Worm (Caenorhabditis elegans) whole organism, L4 larva: Measurements from ENCODE around the gene tag-89.

ENCODE experiments used
- D1046.2 ChIP-seq: fragments of 200-800 bp; sonication (Bioruptor generic); IDR thresholded peaks from 2 replicates; pipeline ENCODE4 v1.3.6; 2022; ENCODE audit warnings: missing genetic modification characterization, missing compliant biosample characterization
- F26F4.8 ChIP-seq: fragments of 200-800 bp; sonication (Bioruptor generic); conservative IDR thresholded peaks from 2 replicates; pipeline ENCODE4 v1.3.6; 2022; ENCODE audit warnings: missing genetic modification characterization, missing compliant biosample characterization
- F49E8.2 ChIP-seq: sonication (generic microtip); optimal IDR thresholded peaks from 2 replicates; lab custom pipeline; 2016; ENCODE audit warnings: missing compliant biosample characterization, mild to moderate bottlenecking, missing genetic modification characterization, borderline replicate concordance
- T20F7.1 ChIP-seq: fragments of 200-800 bp; sonication (Bioruptor generic); optimal IDR thresholded peaks from 2 replicates; lab custom pipeline; 2018; ENCODE audit warnings: mild to moderate bottlenecking, missing genetic modification characterization, missing compliant biosample characterization
- Y105C5A.15 ChIP-seq: fragments of 200-800 bp; sonication (Bioruptor generic); IDR thresholded peaks from 2 replicates; pipeline ENCODE4 v1.3.6; 2022; ENCODE audit warnings: missing genetic modification characterization, missing compliant biosample characterization
- Y48G9A.11 ChIP-seq: fragments of 200-800 bp; sonication (Bioruptor generic); IDR thresholded peaks from 2 replicates; pipeline ENCODE4 v1.3.6; 2022; ENCODE audit warnings: missing genetic modification reagents, missing genetic modification characterization, missing compliant biosample characterization
- aha-1 ChIP-seq: fragments of 150-350 bp; peaks from one replicate; lab custom pipeline; 2014; ENCODE audit warnings: missing biosample characterization, missing genetic modification characterization
- aly-2 ChIP-seq: sonication (generic microtip); optimal IDR thresholded peaks from 2 replicates; lab custom pipeline; 2018; ENCODE audit warnings: missing biosample characterization, missing genetic modification characterization
- ama-1 ChIP-seq: fragments of 150-350 bp; optimal IDR thresholded peaks from 2 replicates; lab custom pipeline; 2014; ENCODE audit warnings: inconsistent platforms, mixed read lengths
- arid-1 ChIP-seq: fragments of 200-800 bp; sonication (Bioruptor generic); conservative IDR thresholded peaks from 2 replicates; pipeline ENCODE4 v1.3.6; 2022; ENCODE audit warnings: missing genetic modification reagents, missing genetic modification characterization, missing compliant biosample characterization
- ces-1 ChIP-seq: fragments of 150-350 bp; sonication (generic microtip); optimal IDR thresholded peaks from 4 replicates; lab custom pipeline; 2014; ENCODE audit warnings: missing biosample characterization, missing genetic modification reagents, missing genetic modification characterization
- daf-19 ChIP-seq: fragments of 200-800 bp; sonication (Bioruptor generic); conservative IDR thresholded peaks from 2 replicates; pipeline ENCODE4 v1.3.6; 2022; ENCODE audit warnings: missing genetic modification characterization, missing compliant biosample characterization
- dmd-8 ChIP-seq: fragments of 200-800 bp; sonication (Bioruptor generic); IDR thresholded peaks from 2 replicates; pipeline ENCODE4 v1.3.6; 2022; ENCODE audit warnings: missing genetic modification characterization, missing compliant biosample characterization
- dpl-1 ChIP-seq: fragments of 150-350 bp; optimal IDR thresholded peaks from 2 replicates; lab custom pipeline; 2014; ENCODE audit warnings: missing biosample characterization, missing genetic modification reagents, missing genetic modification characterization
- fkh-10 ChIP-seq: fragments of 150-350 bp; optimal IDR thresholded peaks from 2 replicates; lab custom pipeline; 2014; ENCODE audit warnings: missing biosample characterization, missing genetic modification reagents, missing genetic modification characterization
- gei-8 ChIP-seq: fragments of 200-800 bp; sonication (Bioruptor generic); optimal IDR thresholded peaks from 2 replicates; lab custom pipeline; 2018; ENCODE audit warnings: mild to moderate bottlenecking, missing genetic modification characterization, missing compliant biosample characterization
- hlh-30 ChIP-seq: sonication (generic microtip); optimal IDR thresholded peaks from 2 replicates; lab custom pipeline; 2017; ENCODE audit warnings: antibody characterized with exemption, mild to moderate bottlenecking, missing genetic modification characterization, missing compliant biosample characterization; ENCODE audit not compliant: insufficient read depth
- hmg-1.1 ChIP-seq: fragments of 200-800 bp; sonication (Bioruptor generic); IDR thresholded peaks from 2 replicates; pipeline ENCODE4 v1.3.6; 2022; ENCODE audit warnings: missing genetic modification reagents, missing genetic modification characterization, missing compliant biosample characterization
- lim-7 ChIP-seq: fragments of 200-800 bp; sonication (Bioruptor generic); IDR thresholded peaks from 2 replicates; pipeline ENCODE4 v1.3.6; 2022; ENCODE audit warnings: missing genetic modification characterization, missing compliant biosample characterization
- lin-38 ChIP-seq: fragments of 200-800 bp; sonication (Bioruptor generic); IDR thresholded peaks from 2 replicates; pipeline ENCODE4 v1.3.6; 2022; ENCODE audit warnings: missing genetic modification reagents, missing genetic modification characterization, missing compliant biosample characterization
- mdt-29 ChIP-seq: fragments of 200-800 bp; sonication (Bioruptor generic); IDR thresholded peaks from 2 replicates; pipeline ENCODE4 v1.3.6; 2022; ENCODE audit warnings: missing genetic modification reagents, missing genetic modification characterization, missing compliant biosample characterization
- nhr-11 ChIP-seq: fragments of 150-350 bp; optimal IDR thresholded peaks from 2 replicates; lab custom pipeline; 2014; ENCODE audit warnings: missing biosample characterization, missing genetic modification characterization
- nhr-76 ChIP-seq: fragments of 150-350 bp; optimal IDR thresholded peaks from 2 replicates; lab custom pipeline; 2014; ENCODE audit warnings: missing biosample characterization, missing genetic modification characterization
- pha-4 ChIP-seq, 2 experiments: fragments of 150-350 bp in 1 of 2; fragments of 200-800 bp in 1 of 2; sonication (Bioruptor generic) in 1 of 2; IDR thresholded peaks in 1 of 2; optimal IDR thresholded peaks in 1 of 2; 2 replicates each; pipeline versions ENCODE4 v1.3.6 to Lab custom; 2014 to 2022; ENCODE audit warnings: missing genetic modification characterization in 2 of 2, missing genetic modification reagents in 2 of 2, missing biosample characterization in 1 of 2, missing compliant biosample characterization in 1 of 2
- pqm-1 ChIP-seq: sonication (generic microtip); optimal IDR thresholded peaks from 2 replicates; lab custom pipeline; 2017; ENCODE audit warnings: missing biosample characterization, missing genetic modification characterization
- sdz-12 ChIP-seq: fragments of 200-800 bp; sonication (Bioruptor generic); optimal IDR thresholded peaks from 2 replicates; lab custom pipeline; 2018; ENCODE audit warnings: mild to moderate bottlenecking, missing genetic modification characterization, missing compliant biosample characterization
- set-16 ChIP-seq: fragments of 200-800 bp; sonication (Bioruptor generic); IDR thresholded peaks from 2 replicates; pipeline ENCODE4 v1.3.6; 2022; ENCODE audit warnings: missing genetic modification reagents, missing genetic modification characterization, missing compliant biosample characterization
- snpc-1.2 ChIP-seq: fragments of 200-800 bp; sonication (Bioruptor generic); IDR thresholded peaks from 2 replicates; pipeline ENCODE4 v1.3.6; 2022; ENCODE audit warnings: missing genetic modification reagents, missing genetic modification characterization, missing compliant biosample characterization
- snpc-4 ChIP-seq: fragments of 150-350 bp; optimal IDR thresholded peaks from 2 replicates; lab custom pipeline; 2014; ENCODE audit warnings: missing biosample characterization, missing genetic modification characterization
- vab-7 ChIP-seq: fragments of 200-800 bp; sonication (Bioruptor generic); IDR thresholded peaks from 2 replicates; pipeline ENCODE4 v1.3.6; 2022; ENCODE audit warnings: missing genetic modification reagents, missing genetic modification characterization, missing compliant biosample characterization

tag-89 gene

ce11 chrIV:11379254-11379653, 15.1 kb upstream of the tag-89 start, which contains the start of gene fbxb-76:
Gene fbxb-76, minus strand, starts transcription at chrIV:11379354.
- TF ChIP-seq set-16 (GFP tag; lab: Robert Waterston, UW) (no peak), nhr-11 (tag; lab: Kevin White, UChicago) (no peak), gei-8 (GFP tag; lab: Kevin White, UChicago) (no peak), hmg-1.1 (GFP tag; lab: Robert Waterston, UW) (no peak)
- TF ChIP-seq, all 104 proteins: peak for 0

DNA sequence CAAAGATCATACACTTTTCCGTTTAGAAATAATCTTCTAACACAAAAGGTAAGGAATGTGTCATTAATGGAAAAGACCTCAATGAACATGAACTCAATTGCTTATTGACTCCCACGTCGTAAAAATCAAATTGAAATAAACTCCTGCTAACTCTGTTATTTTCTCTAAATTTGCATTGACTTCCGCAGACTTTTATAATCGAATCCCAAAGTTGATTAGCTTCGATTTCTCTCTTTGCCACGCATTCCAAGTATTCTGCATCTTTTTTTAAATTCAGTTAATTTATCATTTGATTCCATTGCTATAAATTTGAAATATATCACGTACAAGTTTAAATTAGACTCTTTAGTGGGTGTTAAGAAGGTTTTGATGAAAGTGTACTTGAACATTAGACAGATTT, 5.7 kb upstream of the tag-89 start:
- no peak for TF ChIP-seq vab-7 (GFP tag; lab: Robert Waterston, UW)
- no peak for TF ChIP-seq hlh-30
- no peak for TF ChIP-seq nhr-76
- TF ChIP-seq sdz-12 (GFP tag; lab: Kevin White, UChicago): no peak
- no peak for TF ChIP-seq T20F7.1
- peak; percentile 68 for TF ChIP-seq aha-1 (tag; lab: Kevin White, UChicago)
- no peak for TF ChIP-seq snpc-4 (tag; lab: Kevin White, UChicago)
- TF ChIP-seq nhr-11 (tag; lab: Kevin White, UChicago): peak; percentile 15
- no peak for TF ChIP-seq ama-1 (lab: Kevin White, UChicago)
- peak; percentile 80 for TF ChIP-seq ces-1 (GFP tag; lab: Kevin White, UChicago)
- TF ChIP-seq pqm-1: no peak
- no peak for TF ChIP-seq dpl-1 (GFP tag; lab: Kevin White, UChicago)

DNA sequence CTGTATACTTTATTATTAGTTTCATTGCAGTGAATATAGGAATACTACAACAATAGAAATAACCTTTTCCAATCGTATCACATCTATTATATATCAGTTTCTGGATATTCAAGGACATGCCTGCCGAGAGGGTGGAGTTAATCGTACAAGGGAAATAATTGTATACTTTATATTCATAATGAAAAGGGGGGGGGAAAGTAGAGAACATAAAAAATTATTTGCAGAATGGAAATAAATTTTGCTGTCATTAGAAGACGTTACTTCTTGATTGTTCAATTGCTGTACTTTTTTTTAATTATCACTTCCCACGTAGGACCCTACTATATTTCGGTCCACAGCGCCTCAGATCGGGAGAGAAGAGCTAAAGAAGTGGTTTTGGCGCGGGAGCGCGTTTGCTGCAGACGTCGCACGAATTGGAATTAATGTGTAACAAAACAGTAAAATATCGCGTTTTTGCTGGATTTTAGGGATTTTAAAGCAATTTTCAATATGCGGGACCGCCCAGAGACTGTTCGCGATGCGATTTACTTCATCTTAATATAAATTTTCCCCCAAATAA, 4.0 kb downstream of the tag-89 start, which contains the start of gene dsl-6:
Gene dsl-6, minus strand, starts transcription at position 51 of the 559 bp plus-strand sequence.
- TF ChIP-seq hmg-1.1 (GFP tag; lab: Robert Waterston, UW) (0 out of 2 replicates have a peak, but pooled peaks have one; percentile 19), lin-38 (GFP tag; lab: Robert Waterston, UW) (peak; percentile 64)
- TF ChIP-seq, all 104 proteins: peak for 2; not testable (repeated sequence) for 102

- peak; percentile 39; the same call in 1 of the 2 replicates for TF ChIP-seq Y105C5A.15 (GFP tag; lab: Robert Waterston, UW)
- TF ChIP-seq snpc-1.2 (GFP tag; lab: Robert Waterston, UW): peak; percentile 68
- peak; percentile 68; the same call in 1 of the 2 replicates for TF ChIP-seq dmd-8 (GFP tag; lab: Robert Waterston, UW)
- TF ChIP-seq mdt-29 (GFP tag; lab: Robert Waterston, UW): peak; percentile 41; the same call in 1 of the 2 replicates
- peak; percentile 55; the same call in 1 of the 2 replicates for TF ChIP-seq Y48G9A.11 (GFP tag; lab: Robert Waterston, UW)
- TF ChIP-seq vab-7 (GFP tag; lab: Robert Waterston, UW): 0 out of 2 replicates have a peak, but pooled peaks have one; percentile 9
- 0 out of 2 replicates have a peak, but pooled peaks have one; percentile 22 for TF ChIP-seq F26F4.8 (GFP tag; lab: Robert Waterston, UW)
- TF ChIP-seq lin-38 (GFP tag; lab: Robert Waterston, UW): peak; percentile 85
- 0 out of 2 replicates have a peak, but pooled peaks have one; percentile 9 for TF ChIP-seq arid-1
Measured at ce11 chrIV:11400098-11400497, 5.8 kb downstream of the tag-89 start.

DNA sequence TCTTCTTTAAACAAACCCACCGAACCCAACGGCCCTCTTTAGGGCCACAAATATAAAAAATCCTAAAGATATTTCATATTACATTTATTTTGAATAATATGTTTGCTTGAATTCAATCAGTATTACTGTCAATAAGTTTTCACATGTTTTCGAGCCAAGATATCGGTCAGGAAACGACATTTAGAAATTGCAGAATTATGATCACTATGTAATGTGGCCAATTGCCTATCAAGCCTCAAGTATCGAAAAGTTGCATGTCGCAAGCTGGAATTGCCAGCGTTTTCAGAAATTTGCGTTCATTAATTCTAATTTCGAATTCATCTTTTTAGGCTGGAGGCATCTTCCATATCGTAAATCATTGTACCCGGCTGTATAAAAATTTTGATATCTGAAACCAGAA, 7.1 kb downstream of the tag-89 start:
- TF ChIP-seq nhr-76 (no peak), vab-7 (GFP tag; lab: Robert Waterston, UW) (0 out of 2 replicates have a peak, but pooled peaks have one; percentile 25), fkh-10 (GFP tag; lab: Kevin White, UChicago) (no peak), daf-19 (GFP tag; lab: Robert Waterston, UW) (peak; percentile 68), aly-2 (tag; lab: Kevin White, UChicago) (no peak), gei-8 (GFP tag; lab: Kevin White, UChicago) (no peak), lin-38 (GFP tag; lab: Robert Waterston, UW) (peak; percentile 58), pha-4 (GFP tag; IDR thresholded peaks at IDR 0.05; lab: Robert Waterston, UW) (0 out of 2 replicates have a peak, but pooled peaks have one; percentile 26), pha-4 (tag; optimal IDR thresholded peaks at IDR 0.05; lab: Kevin White, UChicago) (no peak), lim-7 (GFP tag; lab: Robert Waterston, UW) (0 out of 2 replicates have a peak, but pooled peaks have one; percentile 17), dmd-8 (GFP tag; lab: Robert Waterston, UW) (peak; percentile 52; the same call in 1 of the 2 replicates), F49E8.2 (peak; percentile 69), D1046.2 (GFP tag; lab: Robert Waterston, UW) (0 out of 2 replicates have a peak, but pooled peaks have one; percentile 22)
